Fruit fly (Drosophila melanogaster) whole organism, prepupa: ENCODE measurements around the gene CG14418.

ENCODE experiments used
- CG10631 ChIP-seq: fragments of 200-800 bp; sonication (Bioruptor generic); optimal IDR thresholded peaks from 2 replicates; lab custom pipeline; 2016; ENCODE audit warnings: missing biosample characterization, missing genetic modification characterization
- CG16779 ChIP-seq: fragments of 200-800 bp; sonication (Bioruptor generic); optimal IDR thresholded peaks from 3 replicates; lab custom pipeline; 2017; ENCODE audit warnings: missing biosample characterization, mild to moderate bottlenecking, missing genetic modification characterization
- CG34406 ChIP-seq: fragments of 200-800 bp; sonication (Bioruptor generic); optimal IDR thresholded peaks from 3 replicates; lab custom pipeline; 2016; ENCODE audit warnings: missing biosample characterization, missing genetic modification characterization
- CG6163 ChIP-seq: fragments of 200-800 bp; sonication (Bioruptor generic); IDR thresholded peaks from 3 replicates; pipeline ENCODE4 v1.3.6; 2022; ENCODE audit warnings: missing biosample characterization, missing genetic modification characterization
- CG6792 ChIP-seq: fragments of 200-800 bp; sonication (Bioruptor generic); optimal IDR thresholded peaks from 3 replicates; lab custom pipeline; 2016; ENCODE audit warnings: missing biosample characterization, missing genetic modification characterization
- CG6854 ChIP-seq: fragments of 200-800 bp; sonication (Bioruptor generic); optimal IDR thresholded peaks from 2 replicates; lab custom pipeline; 2017; ENCODE audit warnings: missing biosample characterization, mild to moderate bottlenecking, missing genetic modification characterization
- OdsH ChIP-seq: fragments of 200-800 bp; sonication (Bioruptor generic); optimal IDR thresholded peaks from 3 replicates; lab custom pipeline; 2016; ENCODE audit warnings: missing biosample characterization, missing genetic modification characterization
- Sox102F ChIP-seq: fragments of 200-800 bp; sonication (Bioruptor generic); optimal IDR thresholded peaks from 2 replicates; lab custom pipeline; 2016; ENCODE audit warnings: missing biosample characterization, mild to moderate bottlenecking, missing genetic modification characterization
- vri ChIP-seq: fragments of 200-800 bp; sonication (Bioruptor generic); optimal IDR thresholded peaks from 3 replicates; lab custom pipeline; 2016; ENCODE audit warnings: missing biosample characterization, mild to moderate bottlenecking, missing genetic modification characterization

dm6 chrX:2914091-2914490 is 30.6 kb upstream of the CG14418 start:
- TF ChIP-seq CG16779 (tag; lab: Kevin White, UChicago) (no peak), CG34406 (no peak), vri (GFP tag; lab: Kevin White, UChicago) (no peak), OdsH (no peak), CG10631 (GFP tag; lab: Kevin White, UChicago) (no peak), Sox102F (GFP tag; lab: Kevin White, UChicago) (no peak), CG6854 (GFP tag; lab: Kevin White, UChicago) (no peak), CG6163 (GFP tag; lab: Robert Waterston, UW) (no peak), CG6792 (GFP tag; lab: Kevin White, UChicago) (no peak)
